Fruit fly (Drosophila melanogaster) whole organism, embryonic: ENCODE measurements around the gene galla-2.

Experiments used
- CG10147 ChIP-seq: fragments of 200-800 bp; sonication (Bioruptor generic); optimal IDR thresholded peaks from 2 replicates; lab custom pipeline; 2019; ENCODE audit warnings: missing biosample characterization, mild to moderate bottlenecking, missing genetic modification characterization, moderate library complexity
- CG10267 ChIP-seq: fragments of 200-800 bp; sonication (Bioruptor generic); optimal IDR thresholded peaks from 2 replicates; lab custom pipeline; 2018; ENCODE audit warnings: missing biosample characterization, mild to moderate bottlenecking, missing genetic modification characterization, moderate library complexity
- CG11398 ChIP-seq: fragments of 200-800 bp; sonication (Bioruptor generic); optimal IDR thresholded peaks from 2 replicates; lab custom pipeline; 2016; ENCODE audit warnings: missing biosample characterization, missing genetic modification characterization
- CG14710 ChIP-seq: fragments of 200-800 bp; sonication (Bioruptor generic); optimal IDR thresholded peaks from 3 replicates; lab custom pipeline; 2019; ENCODE audit warnings: missing biosample characterization, mild to moderate bottlenecking, missing genetic modification characterization, moderate library complexity
- CG15269 ChIP-seq: fragments of 200-800 bp; sonication (Bioruptor generic); optimal IDR thresholded peaks from 2 replicates; lab custom pipeline; 2018; ENCODE audit warnings: missing biosample characterization, mild to moderate bottlenecking, missing genetic modification characterization, moderate library complexity
- CG1529 ChIP-seq: fragments of 200-800 bp; sonication (Bioruptor generic); optimal IDR thresholded peaks from 3 replicates; lab custom pipeline; 2018; ENCODE audit warnings: missing biosample characterization, missing genetic modification characterization
- CG15696 ChIP-seq: fragments of 200-800 bp; sonication (Bioruptor generic); optimal IDR thresholded peaks from 2 replicates; lab custom pipeline; 2019; ENCODE audit warnings: missing biosample characterization, mild to moderate bottlenecking, missing genetic modification characterization, moderate library complexity
- CG17802 ChIP-seq: fragments of 200-800 bp; sonication (Bioruptor generic); optimal IDR thresholded peaks from 2 replicates; lab custom pipeline; 2018; ENCODE audit warnings: missing biosample characterization, mild to moderate bottlenecking, missing genetic modification characterization, moderate library complexity
- CG32767 ChIP-seq: fragments of 200-800 bp; sonication (Bioruptor generic); IDR thresholded peaks from 2 replicates; pipeline ENCODE4 v1.3.6; 2022; ENCODE audit warnings: missing biosample characterization, missing genetic modification characterization
- CG3995 ChIP-seq: fragments of 200-800 bp; sonication (Bioruptor generic); optimal IDR thresholded peaks from 3 replicates; lab custom pipeline; 2016; ENCODE audit warnings: missing biosample characterization, missing genetic modification characterization
- CG4730 ChIP-seq: fragments of 200-800 bp; sonication (Bioruptor generic); IDR thresholded peaks from 2 replicates; pipeline ENCODE4 v1.3.6; 2022; ENCODE audit warnings: missing biosample characterization, missing genetic modification characterization
- CG4820 ChIP-seq: fragments of 200-800 bp; sonication (Bioruptor generic); optimal IDR thresholded peaks from 3 replicates; lab custom pipeline; 2016; ENCODE audit warnings: missing biosample characterization, missing genetic modification characterization
- CG5180 ChIP-seq: fragments of 200-800 bp; sonication (Bioruptor generic); optimal IDR thresholded peaks from 3 replicates; lab custom pipeline; 2017; ENCODE audit warnings: missing biosample characterization, missing genetic modification characterization, mild to moderate bottlenecking, moderate library complexity, missing genetic modification reagents
- CG5953 ChIP-seq: fragments of 200-800 bp; sonication (Bioruptor generic); IDR thresholded peaks from 2 replicates; pipeline ENCODE4 v1.3.6; 2022; ENCODE audit warnings: missing biosample characterization, missing genetic modification characterization
- CG6254 ChIP-seq: fragments of 200-800 bp; sonication (Bioruptor generic); optimal IDR thresholded peaks from 3 replicates; lab custom pipeline; 2017; ENCODE audit warnings: mild to moderate bottlenecking, missing biosample characterization, missing genetic modification reagents, missing genetic modification characterization
- CG6854 ChIP-seq: fragments of 200-800 bp; sonication (Bioruptor generic); optimal IDR thresholded peaks from 3 replicates; lab custom pipeline; 2017; ENCODE audit warnings: missing biosample characterization, mild to moderate bottlenecking, missing genetic modification characterization
- CG7357 ChIP-seq: fragments of 200-800 bp; sonication (Bioruptor generic); IDR thresholded peaks from 3 replicates; pipeline ENCODE4 v1.3.6; 2022; ENCODE audit warnings: missing biosample characterization, missing genetic modification characterization
- CG9932 ChIP-seq: fragments of 200-800 bp; sonication (Bioruptor generic); IDR thresholded peaks from 2 replicates; pipeline ENCODE4 v1.3.6; 2022; ENCODE audit warnings: missing biosample characterization, missing genetic modification characterization
- D19A ChIP-seq: fragments of 200-800 bp; optimal IDR thresholded peaks from 3 replicates; lab custom pipeline; 2019; ENCODE audit warnings: missing biosample characterization, mild to moderate bottlenecking, missing genetic modification characterization, moderate library complexity
- Dp ChIP-seq: fragments of 200-800 bp; sonication (Bioruptor generic); optimal IDR thresholded peaks from 2 replicates; lab custom pipeline; 2018; ENCODE audit warnings: missing biosample characterization, mild to moderate bottlenecking, missing genetic modification characterization, moderate library complexity
- Ets65A ChIP-seq: fragments of 200-800 bp; sonication (Bioruptor generic); peaks from one replicate; lab custom pipeline; 2016; ENCODE audit warnings: missing biosample characterization, missing genetic modification characterization
- Fer1 ChIP-seq: fragments of 200-800 bp; sonication (Bioruptor generic); optimal IDR thresholded peaks from 2 replicates; lab custom pipeline; 2017; ENCODE audit warnings: missing biosample characterization, mild to moderate bottlenecking, missing genetic modification characterization
- HLH54F ChIP-seq: fragments of 200-800 bp; sonication (Bioruptor generic); optimal IDR thresholded peaks from 3 replicates; lab custom pipeline; 2016; ENCODE audit warnings: missing biosample characterization, missing genetic modification characterization
- Hsf ChIP-seq: fragments of 200-800 bp; sonication (Bioruptor generic); optimal IDR thresholded peaks from 3 replicates; lab custom pipeline; 2016; ENCODE audit warnings: missing biosample characterization, missing genetic modification characterization
- Jarid2 ChIP-seq: fragments of 200-800 bp; sonication (Bioruptor generic); optimal IDR thresholded peaks from 3 replicates; lab custom pipeline; 2017; ENCODE audit warnings: mild to moderate bottlenecking, missing biosample characterization, missing genetic modification reagents, missing genetic modification characterization
- Mrtf ChIP-seq: fragments of 200-800 bp; sonication (Bioruptor generic); IDR thresholded peaks from 3 replicates; pipeline ENCODE4 v1.3.6; 2022; ENCODE audit warnings: missing biosample characterization, missing genetic modification characterization
- Nf-YB ChIP-seq: fragments of 200-800 bp; sonication (Bioruptor generic); optimal IDR thresholded peaks from 3 replicates; lab custom pipeline; 2019; ENCODE audit warnings: missing biosample characterization, mild to moderate bottlenecking, missing genetic modification characterization, moderate library complexity
- Scr ChIP-seq: fragments of 200-800 bp; sonication (Bioruptor generic); IDR thresholded peaks from 2 replicates; pipeline ENCODE4 v1.3.6; 2022; ENCODE audit warnings: missing biosample characterization, missing genetic modification characterization; ENCODE audit not compliant: partially characterized antibody
- Sox100B ChIP-seq: fragments of 200-800 bp; sonication (Bioruptor generic); optimal IDR thresholded peaks from 3 replicates; lab custom pipeline; 2018; ENCODE audit warnings: missing biosample characterization, mild to moderate bottlenecking, missing genetic modification characterization
- Sox102F ChIP-seq: fragments of 200-800 bp; sonication (Bioruptor generic); optimal IDR thresholded peaks from 2 replicates; lab custom pipeline; 2018; ENCODE audit warnings: missing biosample characterization, mild to moderate bottlenecking, missing genetic modification characterization, moderate library complexity
- Tbp ChIP-seq: fragments of >200 bp; optimal IDR thresholded peaks from 2 replicates; lab custom pipeline; 2018; ENCODE audit warnings: missing biosample characterization, missing genetic modification characterization
- bab2 ChIP-seq: fragments of 200-800 bp; sonication (Bioruptor generic); optimal IDR thresholded peaks from 2 replicates; lab custom pipeline; 2016; ENCODE audit warnings: missing biosample characterization, missing genetic modification characterization
- dati ChIP-seq: fragments of 200-800 bp; sonication (Bioruptor generic); IDR thresholded peaks from 2 replicates; pipeline ENCODE4 v1.3.6; 2022; ENCODE audit warnings: missing biosample characterization, missing genetic modification characterization
- dimm ChIP-seq: fragments of 200-800 bp; sonication (Bioruptor generic); IDR thresholded peaks from 2 replicates; pipeline ENCODE4 v1.3.6; 2022; ENCODE audit warnings: missing biosample characterization, missing genetic modification characterization
- esg ChIP-seq: fragments of 200-800 bp; sonication (Bioruptor generic); conservative IDR thresholded peaks from 2 replicates; pipeline ENCODE4 v1.3.6; 2022; ENCODE audit warnings: missing biosample characterization, missing genetic modification characterization
- gem ChIP-seq: fragments of 200-800 bp; sonication (Bioruptor generic); optimal IDR thresholded peaks from 2 replicates; lab custom pipeline; 2019; ENCODE audit warnings: missing biosample characterization, mild to moderate bottlenecking, missing genetic modification characterization, moderate library complexity
- hb ChIP-seq: fragments of 200-800 bp; sonication (Bioruptor generic); IDR thresholded peaks from 3 replicates; pipeline ENCODE4 v1.3.6; 2022; ENCODE audit warnings: missing biosample characterization, missing genetic modification characterization; ENCODE audit not compliant: partially characterized antibody
- ken ChIP-seq: fragments of 200-800 bp; sonication (Bioruptor generic); IDR thresholded peaks from 3 replicates; pipeline ENCODE4 v1.3.6; 2022; ENCODE audit warnings: missing biosample characterization, missing genetic modification characterization
- lab ChIP-seq: fragments of 200-800 bp; sonication (Bioruptor generic); optimal IDR thresholded peaks from 3 replicates; lab custom pipeline; 2017; ENCODE audit warnings: missing biosample characterization, missing genetic modification characterization, mild to moderate bottlenecking, moderate library complexity, missing genetic modification reagents
- lbe ChIP-seq: fragments of 200-800 bp; sonication (Bioruptor generic); optimal IDR thresholded peaks from 2 replicates; lab custom pipeline; 2016; ENCODE audit warnings: missing biosample characterization, mild to moderate bottlenecking, missing genetic modification characterization
- lola ChIP-seq, 3 experiments: fragments of >200 bp in 2 of 3; fragments of 200-800 bp in 1 of 3; sonication (Bioruptor generic) in 1 of 3; optimal IDR thresholded peaks; 2 replicates each; lab custom pipeline; 2017 to 2019; ENCODE audit warnings: missing biosample characterization in 3 of 3, missing genetic modification characterization in 3 of 3, mild to moderate bottlenecking in 1 of 3, moderate library complexity in 1 of 3
- luna ChIP-seq: fragments of 200-800 bp; sonication (Bioruptor generic); optimal IDR thresholded peaks from 2 replicates; lab custom pipeline; 2016; ENCODE audit warnings: missing biosample characterization, missing genetic modification characterization
- p53 ChIP-seq: fragments of 200-800 bp; sonication (Bioruptor generic); optimal IDR thresholded peaks from 2 replicates; lab custom pipeline; 2016; ENCODE audit warnings: missing biosample characterization, missing genetic modification characterization
- phol ChIP-seq: fragments of 200-800 bp; sonication (Bioruptor generic); optimal IDR thresholded peaks from 3 replicates; lab custom pipeline; 2018; ENCODE audit warnings: missing biosample characterization, mild to moderate bottlenecking, missing genetic modification characterization, moderate library complexity
- salm ChIP-seq: fragments of 200-800 bp; sonication (Bioruptor generic); optimal IDR thresholded peaks from 2 replicates; lab custom pipeline; 2018; ENCODE audit warnings: missing biosample characterization, mild to moderate bottlenecking, missing genetic modification characterization
- schlank ChIP-seq: fragments of 200-800 bp; sonication (Bioruptor generic); optimal IDR thresholded peaks from 2 replicates; lab custom pipeline; 2018; ENCODE audit warnings: missing biosample characterization, mild to moderate bottlenecking, missing genetic modification characterization
- slbo ChIP-seq: fragments of 200-800 bp; sonication (Bioruptor generic); IDR thresholded peaks from 2 replicates; pipeline ENCODE4 v1.3.6; 2022; ENCODE audit warnings: missing biosample characterization, missing genetic modification characterization
- unpg ChIP-seq: fragments of 200-800 bp; sonication (Bioruptor generic); optimal IDR thresholded peaks from 3 replicates; lab custom pipeline; 2018; ENCODE audit warnings: missing biosample characterization, mild to moderate bottlenecking, missing genetic modification characterization, moderate library complexity
- usp ChIP-seq: fragments of >200 bp; optimal IDR thresholded peaks from 2 replicates; lab custom pipeline; 2017; ENCODE audit warnings: missing biosample characterization, missing genetic modification characterization
- vfl ChIP-seq: fragments of 200-800 bp; sonication (Bioruptor generic); optimal IDR thresholded peaks from 2 replicates; lab custom pipeline; 2016; ENCODE audit warnings: missing biosample characterization, missing genetic modification characterization
- wor ChIP-seq: fragments of 200-800 bp; sonication (Bioruptor generic); IDR thresholded peaks from 2 replicates; pipeline ENCODE4 v1.3.6; 2022; ENCODE audit warnings: missing biosample characterization, missing genetic modification characterization

Gene galla-2

dm6 chr3L:10856534-10857030, 26.1 kb upstream of the galla-2 start (continued):
- TF ChIP-seq CG32767 (GFP tag; lab: Robert Waterston, UW), result peak; percentile 79; the same call in 1 of the 2 replicates
- no peak for TF ChIP-seq luna (GFP tag; lab: Kevin White, UChicago)
- TF ChIP-seq gem, result no peak
- no peak for TF ChIP-seq CG15269
- TF ChIP-seq CG6254 (GFP tag; lab: Kevin White, UChicago), result peak; percentile 63
- TF ChIP-seq esg (GFP tag; lab: Robert Waterston, UW), result no peak
- peak; percentile 46; the same call in 1 of the 2 replicates for TF ChIP-seq Scr (GFP tag; lab: Robert Waterston, UW)
- TF ChIP-seq slbo (GFP tag; lab: Robert Waterston, UW), result no peak
- no peak for TF ChIP-seq bab2
- no peak for TF ChIP-seq hb (GFP tag; lab: Robert Waterston, UW)
- TF ChIP-seq ken (GFP tag; lab: Robert Waterston, UW), result no peak
- TF ChIP-seq Sox100B (GFP tag; lab: Kevin White, UChicago), result no peak
- no peak for TF ChIP-seq CG17802 (tag; lab: Kevin White, UChicago)
- peak; percentile 56 for TF ChIP-seq salm (tag; lab: Kevin White, UChicago)
- no peak for TF ChIP-seq CG7357 (GFP tag; lab: Robert Waterston, UW)
- TF ChIP-seq dati (GFP tag; lab: Robert Waterston, UW), result no peak
- peak; percentile 96 for TF ChIP-seq CG5180
- TF ChIP-seq Ets65A (GFP tag; lab: Kevin White, UChicago), result peak; percentile 90
- no peak for TF ChIP-seq CG1529 (GFP tag; lab: Kevin White, UChicago)
- TF ChIP-seq CG4820, result no peak
- TF ChIP-seq Fer1 (GFP tag; lab: Kevin White, UChicago), result peak; percentile 69
- peak; percentile 24 for TF ChIP-seq CG10147 (GFP tag; lab: Kevin White, UChicago)
- no peak for TF ChIP-seq vfl (GFP tag; lab: Kevin White, UChicago)
- peak; percentile 42 for TF ChIP-seq CG14710 (tag; lab: Kevin White, UChicago)
- no peak for TF ChIP-seq Mrtf
- TF ChIP-seq Sox102F, result no peak
- TF ChIP-seq usp (GFP tag; lab: Kevin White, UChicago), result no peak
- TF ChIP-seq Jarid2, result peak; percentile 43
- peak; percentile 42 for TF ChIP-seq lab (GFP tag; lab: Kevin White, UChicago)
- TF ChIP-seq HLH54F, result no peak
- peak; percentile 75 for TF ChIP-seq CG11398 (GFP tag; lab: Kevin White, UChicago)
- TF ChIP-seq Hsf (GFP tag; lab: Kevin White, UChicago), result no peak
- TF ChIP-seq lbe (GFP tag; lab: Kevin White, UChicago), result peak; percentile 34
- no peak for TF ChIP-seq wor
- TF ChIP-seq unpg (GFP tag; lab: Kevin White, UChicago), result no peak
- no peak for TF ChIP-seq schlank (tag; lab: Kevin White, UChicago)
- TF ChIP-seq CG4730 (GFP tag; lab: Robert Waterston, UW), result no peak
- no peak for TF ChIP-seq Dp
- peak; percentile 47 for TF ChIP-seq CG6854 (GFP tag; lab: Kevin White, UChicago)
- no peak for TF ChIP-seq CG15696 (tag; lab: Kevin White, UChicago)
- no peak for TF ChIP-seq CG3995 (GFP tag; lab: Kevin White, UChicago)
- peak; percentile 64 for TF ChIP-seq Nf-YB
- TF ChIP-seq p53 (GFP tag; lab: Kevin White, UChicago), result peak; percentile 54
- TF ChIP-seq CG9932 (GFP tag; lab: Robert Waterston, UW), result peak; percentile 45
- peak; percentile 14 for TF ChIP-seq CG10267 (tag; lab: Kevin White, UChicago)
- TF ChIP-seq dimm (GFP tag; lab: Robert Waterston, UW), result no peak
- no peak for TF ChIP-seq phol
- no peak for TF ChIP-seq lola (GFP tag; optimal IDR thresholded peaks at IDR 0.05; lab: Kevin White, UChicago)
- no peak for TF ChIP-seq CG5953 (GFP tag; lab: Robert Waterston, UW)
- TF ChIP-seq Tbp (GFP tag; lab: Kevin White, UChicago), result no peak
- TF ChIP-seq D19A (tag; lab: Kevin White, UChicago), result peak; percentile 71
